Worm (Caenorhabditis elegans): ENCODE data around the gene rer-1.

DNA sequence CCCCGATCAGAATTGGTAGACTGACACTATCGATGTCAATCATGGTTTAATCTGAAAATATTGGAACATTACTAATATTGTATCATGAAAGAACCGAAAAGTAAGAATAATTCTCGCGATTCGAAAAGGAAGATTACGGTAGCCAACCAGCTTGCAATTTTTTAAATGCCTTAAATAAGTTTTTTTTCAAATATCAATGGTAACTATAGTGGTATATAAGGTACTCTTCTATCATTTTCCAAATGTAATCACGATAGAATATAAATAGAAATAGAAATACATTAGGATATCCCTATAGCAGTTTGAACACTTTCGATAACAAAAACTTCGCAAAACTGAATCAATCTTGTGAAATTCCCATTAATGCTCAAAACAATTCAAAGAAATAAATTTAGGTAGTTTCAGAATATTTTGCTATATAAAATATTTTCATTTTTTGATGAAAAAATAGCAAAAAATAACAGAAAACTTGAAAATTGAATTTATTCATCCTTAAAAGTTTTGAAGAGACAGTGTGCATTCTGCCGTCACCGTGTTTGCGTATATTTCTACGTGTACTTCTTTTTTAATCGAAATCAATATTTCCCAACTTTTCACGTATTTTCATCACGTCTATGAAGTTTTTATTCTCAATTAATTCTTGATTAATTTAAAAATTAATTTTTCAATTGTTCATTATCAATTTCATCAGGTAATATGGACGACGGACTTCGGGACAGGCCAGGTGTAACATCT, at the start of gene rer-1, which contains the start of gene F46C5.9:
- TF ChIP-seq Y95B8A.8 (GFP tag; IDR thresholded peaks at IDR 0.05) (no peak), nhr-90 (tag; optimal IDR thresholded peaks at IDR 0.05) (no peak), snpc-1.1 (tag; optimal IDR thresholded peaks at IDR 0.05; ENCODE audit: insufficient read depth) (no peak), pbrm-1 (GFP tag; IDR thresholded peaks at IDR 0.05) (no peak), hrde-1 (tag; optimal IDR thresholded peaks at IDR 0.05; ENCODE audit: borderline replicate concordance) (no peak), unc-62 (GFP tag; optimal IDR thresholded peaks at IDR 0.05) (no peak), efl-1 (GFP tag; optimal IDR thresholded peaks at IDR 0.05) (no peak), snpc-4 (GFP tag; optimal IDR thresholded peaks at IDR 0.05) (no peak), snpc-4 (tag; optimal IDR thresholded peaks at IDR 0.05) (no peak), Y53F4B.3 (GFP tag; IDR thresholded peaks at IDR 0.05) (no peak)
